Fruit fly (Drosophila melanogaster) whole organism, embryonic: ENCODE measurements around the gene CG13640.

Source experiments
- BEAF-32 ChIP-seq: fragments of 200-800 bp; sonication (Bioruptor generic); optimal IDR thresholded peaks from 3 replicates; lab custom pipeline; 2017; ENCODE audit warnings: missing biosample characterization, missing genetic modification characterization, mild to moderate bottlenecking, moderate library complexity, missing genetic modification reagents
- CG10274 ChIP-seq: fragments of 200-800 bp; sonication (Bioruptor generic); optimal IDR thresholded peaks from 3 replicates; lab custom pipeline; 2017; ENCODE audit warnings: missing biosample characterization, mild to moderate bottlenecking, missing genetic modification characterization
- CG10431 ChIP-seq: fragments of 200-800 bp; sonication (Bioruptor generic); optimal IDR thresholded peaks from 3 replicates; lab custom pipeline; 2018; ENCODE audit warnings: missing biosample characterization, mild to moderate bottlenecking, missing genetic modification characterization
- CG10565 ChIP-seq: fragments of 200-800 bp; sonication (Bioruptor generic); optimal IDR thresholded peaks from 3 replicates; lab custom pipeline; 2016; ENCODE audit warnings: missing biosample characterization, mild to moderate bottlenecking, missing genetic modification characterization
- CG11696 ChIP-seq: fragments of 200-800 bp; sonication (Bioruptor generic); IDR thresholded peaks from 2 replicates; pipeline ENCODE4 v1.3.6; 2022; ENCODE audit warnings: missing biosample characterization, missing genetic modification characterization
- CG12104 ChIP-seq: fragments of 200-800 bp; sonication (Bioruptor generic); optimal IDR thresholded peaks from 3 replicates; lab custom pipeline; 2016; ENCODE audit warnings: missing biosample characterization, missing genetic modification characterization
- CG12219 ChIP-seq: fragments of 200-800 bp; sonication (Bioruptor generic); optimal IDR thresholded peaks from 3 replicates; lab custom pipeline; 2018; ENCODE audit warnings: missing biosample characterization, mild to moderate bottlenecking, missing genetic modification characterization
- CG1529 ChIP-seq: fragments of 200-800 bp; sonication (Bioruptor generic); optimal IDR thresholded peaks from 3 replicates; lab custom pipeline; 2018; ENCODE audit warnings: missing biosample characterization, missing genetic modification characterization
- CG17359 ChIP-seq: fragments of 200-800 bp; sonication (Bioruptor generic); optimal IDR thresholded peaks from 3 replicates; lab custom pipeline; 2018; ENCODE audit warnings: missing biosample characterization, mild to moderate bottlenecking, missing genetic modification characterization, moderate library complexity
- CG17568 ChIP-seq: fragments of 200-800 bp; sonication (Bioruptor generic); optimal IDR thresholded peaks from 2 replicates; lab custom pipeline; 2018; ENCODE audit warnings: missing biosample characterization, mild to moderate bottlenecking, missing genetic modification characterization, moderate library complexity
- CG17829 ChIP-seq: fragments of 200-800 bp; optimal IDR thresholded peaks from 2 replicates; lab custom pipeline; 2019; ENCODE audit warnings: missing biosample characterization, mild to moderate bottlenecking, missing genetic modification characterization, moderate library complexity
- CG30020 ChIP-seq: fragments of 200-800 bp; optimal IDR thresholded peaks from 2 replicates; lab custom pipeline; 2019; ENCODE audit warnings: missing biosample characterization, mild to moderate bottlenecking, missing genetic modification characterization, moderate library complexity
- CG31224 ChIP-seq: fragments of 200-800 bp; sonication (Bioruptor generic); IDR thresholded peaks from 2 replicates; pipeline ENCODE4 v1.3.6; 2022; ENCODE audit warnings: missing biosample characterization, missing genetic modification characterization
- CG34376 ChIP-seq: fragments of 200-800 bp; sonication (Bioruptor generic); optimal IDR thresholded peaks from 2 replicates; lab custom pipeline; 2018; ENCODE audit warnings: missing biosample characterization, mild to moderate bottlenecking, missing genetic modification characterization
- CG5180 ChIP-seq: fragments of 200-800 bp; sonication (Bioruptor generic); optimal IDR thresholded peaks from 3 replicates; lab custom pipeline; 2017; ENCODE audit warnings: missing biosample characterization, missing genetic modification characterization, mild to moderate bottlenecking, moderate library complexity, missing genetic modification reagents
- CG5245 ChIP-seq: fragments of 200-800 bp; sonication (Bioruptor generic); optimal IDR thresholded peaks from 3 replicates; lab custom pipeline; 2016; ENCODE audit warnings: missing biosample characterization, missing genetic modification characterization
- CG7928 ChIP-seq: fragments of 200-800 bp; sonication (Bioruptor generic); optimal IDR thresholded peaks from 2 replicates; lab custom pipeline; 2017; ENCODE audit warnings: missing biosample characterization, mild to moderate bottlenecking, missing genetic modification characterization
- CG8478 ChIP-seq: fragments of >200 bp; optimal IDR thresholded peaks from 2 replicates; lab custom pipeline; 2018
- Camta ChIP-seq: fragments of 200-800 bp; sonication (Bioruptor generic); optimal IDR thresholded peaks from 2 replicates; lab custom pipeline; 2016; ENCODE audit warnings: missing biosample characterization, missing genetic modification characterization
- Fer3 ChIP-seq: fragments of 200-800 bp; sonication (Bioruptor generic); optimal IDR thresholded peaks from 2 replicates; lab custom pipeline; 2018; ENCODE audit warnings: missing biosample characterization, mild to moderate bottlenecking, missing genetic modification characterization, moderate library complexity
- GATAe ChIP-seq: fragments of 200-800 bp; sonication (Bioruptor generic); conservative IDR thresholded peaks from 2 replicates; pipeline ENCODE4 v1.3.6; 2022; ENCODE audit warnings: missing biosample characterization, missing genetic modification characterization
- Hmx ChIP-seq: fragments of 200-800 bp; sonication (Bioruptor generic); optimal IDR thresholded peaks from 2 replicates; lab custom pipeline; 2016; ENCODE audit warnings: missing biosample characterization, missing genetic modification characterization
- Hr39 ChIP-seq: fragments of >200 bp; optimal IDR thresholded peaks from 2 replicates; lab custom pipeline; 2017
- MTF-1 ChIP-seq: fragments of 200-800 bp; sonication (Bioruptor generic); optimal IDR thresholded peaks from 2 replicates; lab custom pipeline; 2018; ENCODE audit warnings: missing biosample characterization, mild to moderate bottlenecking, missing genetic modification characterization, borderline replicate concordance
- Mad ChIP-seq: fragments of 200-800 bp; sonication (Bioruptor generic); optimal IDR thresholded peaks from 2 replicates; lab custom pipeline; 2016; ENCODE audit warnings: missing biosample characterization, missing genetic modification characterization
- Oaz ChIP-seq: fragments of 200-800 bp; sonication (Bioruptor generic); IDR thresholded peaks from 2 replicates; pipeline ENCODE4 v1.3.6; 2022; ENCODE audit warnings: missing biosample characterization, missing genetic modification characterization
- YL-1 ChIP-seq: fragments of 200-800 bp; sonication (Bioruptor generic); optimal IDR thresholded peaks from 3 replicates; lab custom pipeline; 2017; ENCODE audit warnings: missing biosample characterization, mild to moderate bottlenecking, missing genetic modification characterization
- ash1 ChIP-seq: fragments of 200-800 bp; sonication (Bioruptor generic); optimal IDR thresholded peaks from 2 replicates; lab custom pipeline; 2018; ENCODE audit warnings: missing biosample characterization, mild to moderate bottlenecking, missing genetic modification characterization
- chif ChIP-seq, 2 experiments: fragments of 200-800 bp; sonication (Bioruptor generic); optimal IDR thresholded peaks; 3 replicates each; lab custom pipeline; 2016; ENCODE audit warnings: missing biosample characterization in 2 of 2, missing genetic modification characterization in 2 of 2
- crol ChIP-seq: fragments of 200-800 bp; sonication (Bioruptor generic); IDR thresholded peaks from 2 replicates; pipeline ENCODE4 v1.3.6; 2022; ENCODE audit warnings: missing biosample characterization, missing genetic modification characterization
- crp ChIP-seq, 2 experiments: fragments of 200-800 bp; sonication (Bioruptor generic); optimal IDR thresholded peaks; 2 replicates in 1 of 2; 3 replicates in 1 of 2; lab custom pipeline; 2017; ENCODE audit warnings: missing biosample characterization in 2 of 2, missing genetic modification characterization in 2 of 2, mild to moderate bottlenecking in 1 of 2, moderate library complexity in 1 of 2
- danr ChIP-seq: fragments of 200-800 bp; sonication (Bioruptor generic); IDR thresholded peaks from 2 replicates; pipeline ENCODE4 v1.3.6; 2022; ENCODE audit warnings: missing biosample characterization, missing genetic modification characterization
- disco-r ChIP-seq: fragments of 200-800 bp; sonication (Bioruptor generic); optimal IDR thresholded peaks from 2 replicates; lab custom pipeline; 2016; ENCODE audit warnings: missing biosample characterization, missing genetic modification characterization
- emc ChIP-seq: fragments of 200-800 bp; sonication (Bioruptor generic); optimal IDR thresholded peaks from 2 replicates; lab custom pipeline; 2016; ENCODE audit warnings: missing biosample characterization, missing genetic modification characterization
- fd64A ChIP-seq: fragments of 200-800 bp; sonication (Bioruptor generic); optimal IDR thresholded peaks from 3 replicates; lab custom pipeline; 2018; ENCODE audit warnings: missing biosample characterization, mild to moderate bottlenecking, missing genetic modification characterization
- gcm ChIP-seq: fragments of 200-800 bp; sonication (Bioruptor generic); optimal IDR thresholded peaks from 2 replicates; lab custom pipeline; 2019; ENCODE audit warnings: missing biosample characterization, mild to moderate bottlenecking, missing genetic modification characterization, moderate library complexity
- grau ChIP-seq: fragments of 200-800 bp; optimal IDR thresholded peaks from 3 replicates; lab custom pipeline; 2019; ENCODE audit warnings: missing biosample characterization, mild to moderate bottlenecking, missing genetic modification characterization, moderate library complexity
- ham ChIP-seq: fragments of 200-800 bp; sonication (Bioruptor generic); IDR thresholded peaks from 2 replicates; pipeline ENCODE4 v1.3.6; 2022; ENCODE audit warnings: missing biosample characterization, missing genetic modification characterization
- hth ChIP-seq: fragments of >200 bp; optimal IDR thresholded peaks from 2 replicates; lab custom pipeline; 2017; ENCODE audit warnings: inconsistent platforms
- jumu ChIP-seq: fragments of 200-800 bp; sonication (Bioruptor generic); optimal IDR thresholded peaks from 3 replicates; lab custom pipeline; 2016; ENCODE audit warnings: missing biosample characterization, missing genetic modification characterization
- kni ChIP-seq: fragments of 200-800 bp; sonication (Bioruptor generic); optimal IDR thresholded peaks from 3 replicates; lab custom pipeline; 2017; ENCODE audit warnings: mild to moderate bottlenecking, missing biosample characterization, missing genetic modification reagents, missing genetic modification characterization
- maf-S ChIP-seq: fragments of 200-800 bp; sonication (Bioruptor generic); optimal IDR thresholded peaks from 2 replicates; lab custom pipeline; 2016; ENCODE audit warnings: missing biosample characterization, missing genetic modification characterization
- nau ChIP-seq: fragments of 200-800 bp; sonication (Bioruptor generic); optimal IDR thresholded peaks from 3 replicates; lab custom pipeline; 2017; ENCODE audit warnings: missing biosample characterization, mild to moderate bottlenecking, missing genetic modification characterization, missing genetic modification reagents
- ranshi ChIP-seq: fragments of 200-800 bp; sonication (Bioruptor generic); IDR thresholded peaks from 2 replicates; pipeline ENCODE4 v1.3.6; 2022; ENCODE audit warnings: missing biosample characterization, missing genetic modification characterization
- run ChIP-seq: fragments of 200-800 bp; sonication (Bioruptor generic); optimal IDR thresholded peaks from 3 replicates; lab custom pipeline; 2018; ENCODE audit warnings: missing biosample characterization, mild to moderate bottlenecking, missing genetic modification characterization
- sd ChIP-seq: fragments of 200-800 bp; sonication (Bioruptor generic); optimal IDR thresholded peaks from 3 replicates; lab custom pipeline; 2018; ENCODE audit warnings: missing biosample characterization, mild to moderate bottlenecking, missing genetic modification characterization, moderate library complexity
- stc ChIP-seq: fragments of 200-800 bp; sonication (Bioruptor generic); IDR thresholded peaks from 2 replicates; pipeline ENCODE4 v1.3.6; 2022; ENCODE audit warnings: missing biosample characterization, missing genetic modification characterization
- sug ChIP-seq: fragments of 200-800 bp; optimal IDR thresholded peaks from 2 replicates; lab custom pipeline; 2019; ENCODE audit warnings: missing biosample characterization, mild to moderate bottlenecking, missing genetic modification characterization, moderate library complexity
- tx ChIP-seq: fragments of 200-800 bp; sonication (Bioruptor generic); optimal IDR thresholded peaks from 2 replicates; lab custom pipeline; 2016; ENCODE audit warnings: missing biosample characterization, missing genetic modification characterization
- unpg ChIP-seq: fragments of 200-800 bp; sonication (Bioruptor generic); optimal IDR thresholded peaks from 3 replicates; lab custom pipeline; 2018; ENCODE audit warnings: missing biosample characterization, mild to moderate bottlenecking, missing genetic modification characterization, moderate library complexity

The CG13640 gene

DNA sequence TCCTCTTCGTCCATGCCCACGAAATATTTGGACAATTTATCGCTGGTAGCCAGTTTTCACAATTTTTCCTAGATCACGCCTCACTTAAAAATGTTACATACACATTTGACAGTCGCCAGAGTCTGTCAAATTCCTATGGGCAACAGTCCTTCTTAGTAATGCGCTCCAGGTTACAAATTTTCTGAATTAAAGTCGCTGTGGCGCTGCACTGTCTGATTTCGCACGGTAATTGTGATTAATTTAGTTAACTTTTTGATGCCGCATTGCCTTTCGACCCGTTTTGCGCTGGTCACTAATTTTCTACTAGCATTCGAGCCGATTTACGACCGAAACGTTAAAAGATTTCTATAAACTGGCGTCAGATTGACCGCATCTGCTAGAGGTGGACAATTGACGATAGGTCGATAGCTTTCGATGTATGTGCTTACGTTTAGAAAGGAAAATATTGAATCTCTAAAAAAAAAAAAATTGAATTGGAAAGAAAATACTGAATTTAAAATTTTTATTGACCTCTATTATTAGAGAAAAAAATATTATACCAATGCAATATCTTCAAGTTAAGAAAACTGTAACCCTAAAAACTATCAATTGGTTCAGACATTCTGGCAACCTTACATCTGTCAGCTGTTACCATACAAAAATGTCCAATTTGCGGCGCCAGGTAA is 48.2 kb downstream of the CG13640 start, which contains the start of the genes lili and CG34150:
Gene lili, minus strand, starts transcription at position 376 of the 665 bp plus-strand sequence.
Gene CG34150, plus strand, starts transcription at position 626 of the 665 bp plus-strand sequence.
- TF ChIP-seq tx (GFP tag; lab: Kevin White, UChicago) (peak; percentile 61), chif (GFP tag; optimal IDR thresholded peaks at IDR 0.05; lab: Kevin White, UChicago) (peak; percentile 52 to 74), sug (tag; lab: Kevin White, UChicago) (peak; percentile 82), BEAF-32 (GFP tag; lab: Kevin White, UChicago) (peak; percentile 83), fd64A (GFP tag; lab: Kevin White, UChicago) (no peak), CG5245 (GFP tag; lab: Kevin White, UChicago) (peak; percentile 73), MTF-1 (no peak), CG8478 (no peak), ash1 (GFP tag; lab: Kevin White, UChicago) (no peak), CG34376 (GFP tag; lab: Kevin White, UChicago) (peak; percentile 66), CG11696 (GFP tag; lab: Robert Waterston, UW) (no peak), CG12219 (no peak), YL-1 (GFP tag; lab: Kevin White, UChicago) (peak; percentile 79), Hr39 (lab: Kevin White, UChicago) (no peak), CG17359 (tag; lab: Kevin White, UChicago) (peak; percentile 90), CG17568 (GFP tag; lab: Kevin White, UChicago) (no peak), ranshi (peak; percentile 55; the same call in 1 of the 2 replicates), CG10431 (peak; percentile 30), jumu (peak; percentile 33), CG5180 (GFP tag; lab: Kevin White, UChicago) (no peak), stc (GFP tag; lab: Robert Waterston, UW) (peak; percentile 56), CG12104 (GFP tag; lab: Kevin White, UChicago) (peak; percentile 52), sd (tag; lab: Kevin White, UChicago) (peak; percentile 65), crol (GFP tag; lab: Robert Waterston, UW) (no peak), unpg (GFP tag; lab: Kevin White, UChicago) (peak; percentile 71), crp (GFP tag; optimal IDR thresholded peaks at IDR 0.05; lab: Kevin White, UChicago) (peak; percentile 78 to 94), Mad (GFP tag; lab: Kevin White, UChicago) (peak; percentile 87), emc (GFP tag; lab: Kevin White, UChicago) (peak; percentile 28), CG17829 (peak; percentile 81), grau (tag; lab: Kevin White, UChicago) (peak; percentile 75), GATAe (GFP tag; lab: Robert Waterston, UW) (no peak), hth (no peak), nau (GFP tag; lab: Kevin White, UChicago) (no peak), gcm (GFP tag; lab: Kevin White, UChicago) (peak; percentile 57), CG10274 (GFP tag; lab: Kevin White, UChicago) (no peak), danr (GFP tag; lab: Robert Waterston, UW) (no peak), disco-r (GFP tag; lab: Kevin White, UChicago) (no peak), CG30020 (tag; lab: Kevin White, UChicago) (peak; percentile 70), run (tag; lab: Kevin White, UChicago) (no peak), ham (no peak), CG1529 (GFP tag; lab: Kevin White, UChicago) (peak; percentile 46), Hmx (GFP tag; lab: Kevin White, UChicago) (peak; percentile 30), kni (GFP tag; lab: Kevin White, UChicago) (peak; percentile 2), CG10565 (GFP tag; lab: Kevin White, UChicago) (no peak), CG31224 (peak; percentile 42; the same call in 1 of the 2 replicates), CG7928 (GFP tag; lab: Kevin White, UChicago) (peak; percentile 54), Camta (GFP tag; lab: Kevin White, UChicago) (peak; percentile 67), Oaz (GFP tag; lab: Robert Waterston, UW) (0 out of 2 replicates have a peak, but pooled peaks have one; percentile 55), Fer3 (tag; lab: Kevin White, UChicago) (peak; percentile 75), maf-S (peak; percentile 62)
